Fruit fly (Drosophila melanogaster): Measurements from ENCODE around the gene CG32022.

Gene CG32022

DNA sequence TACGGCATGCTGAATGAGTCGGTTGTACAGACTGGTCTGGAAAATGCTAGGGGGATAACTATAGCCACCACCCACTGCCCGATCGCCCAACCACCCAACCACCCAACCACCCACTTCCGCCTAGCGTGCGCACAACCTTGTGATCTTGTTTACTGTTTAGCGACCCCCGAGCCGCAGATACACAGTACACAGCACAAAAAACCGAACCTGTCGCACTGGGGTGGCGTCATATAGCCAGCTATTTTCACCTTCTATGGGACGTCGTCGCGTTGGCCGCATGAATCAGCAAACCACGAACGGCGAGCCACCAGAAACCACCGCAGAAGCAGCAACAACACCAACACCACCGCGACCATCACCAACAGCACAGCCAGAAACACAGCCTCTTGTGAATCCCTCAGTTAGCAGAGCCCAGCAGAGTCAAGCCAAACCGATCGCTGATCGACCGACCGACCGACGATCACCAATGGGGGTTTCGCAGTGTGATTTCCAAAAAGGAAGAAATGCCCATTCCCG lies 46.0 kb downstream of the CG32022 start (continued):
- no peak for TF ChIP-seq Rx (GFP tag; IDR thresholded peaks at IDR 0.05)
- TF ChIP-seq CG9932 (GFP tag; IDR thresholded peaks at IDR 0.05): peak; percentile 54
- TF ChIP-seq lola (GFP tag; optimal IDR thresholded peaks at IDR 0.05): no peak
- no peak for TF ChIP-seq jigr1 (GFP tag; IDR thresholded peaks at IDR 0.05)
- TF ChIP-seq bab2 (GFP tag; optimal IDR thresholded peaks at IDR 0.05): no peak
- no peak for TF ChIP-seq Lim3 (GFP tag; IDR thresholded peaks at IDR 0.05)
- TF ChIP-seq Meics (GFP tag; optimal IDR thresholded peaks at IDR 0.05): no peak
- no peak for TF ChIP-seq CG9876 (GFP tag; optimal IDR thresholded peaks at IDR 0.05)
- TF ChIP-seq luna (GFP tag; optimal IDR thresholded peaks at IDR 0.05): no peak
- no peak for TF ChIP-seq sim (GFP tag; IDR thresholded peaks at IDR 0.05)
- 0 out of 2 replicates have a peak, but pooled peaks have one; percentile 7 for TF ChIP-seq CG32532 (GFP tag; IDR thresholded peaks at IDR 0.05)
- TF ChIP-seq CG34422 (GFP tag; IDR thresholded peaks at IDR 0.05): no peak
- no peak for TF ChIP-seq CG11504 (tag; optimal IDR thresholded peaks at IDR 0.05)
- TF ChIP-seq CG9437 (GFP tag; optimal IDR thresholded peaks at IDR 0.05): no peak
- 0 out of 2 replicates have a peak, but pooled peaks have one; percentile 18 for TF ChIP-seq CG14441 (GFP tag; IDR thresholded peaks at IDR 0.05)
- no peak for TF ChIP-seq CG12942 (GFP tag; optimal IDR thresholded peaks at IDR 0.05)
- TF ChIP-seq CG12769 (tag; optimal IDR thresholded peaks at IDR 0.05): peak; percentile 99
- 0 out of 2 replicates have a peak, but pooled peaks have one; percentile 10 for TF ChIP-seq CG10321 (GFP tag; IDR thresholded peaks at IDR 0.05)
- no peak for TF ChIP-seq mam (GFP tag; optimal IDR thresholded peaks at IDR 0.05)
- TF ChIP-seq croc (GFP tag; conservative IDR thresholded peaks at IDR 0.05): no peak
- no peak for TF ChIP-seq ara (GFP tag; IDR thresholded peaks at IDR 0.05)
- no peak for TF ChIP-seq zen2 (GFP tag; IDR thresholded peaks at IDR 0.05; ENCODE audit: partially characterized antibody)
- TF ChIP-seq Dbx (GFP tag; IDR thresholded peaks at IDR 0.05): 0 out of 3 replicates have a peak, but pooled peaks have one; percentile 5
- peak; percentile 21 for TF ChIP-seq ERR (GFP tag; optimal IDR thresholded peaks at IDR 0.05)
- TF ChIP-seq Hsf (GFP tag; optimal IDR thresholded peaks at IDR 0.05): no peak
- TF ChIP-seq kay (GFP tag; optimal IDR thresholded peaks at IDR 0.05): no peak
- TF ChIP-seq CG1024 (GFP tag; IDR thresholded peaks at IDR 0.05): no peak
- TF ChIP-seq CG9215 (GFP tag; IDR thresholded peaks at IDR 0.05): 0 out of 2 replicates have a peak, but pooled peaks have one; percentile 29
- no peak for TF ChIP-seq D19A (tag; optimal IDR thresholded peaks at IDR 0.05)
- no peak for TF ChIP-seq CG11696 (GFP tag; IDR thresholded peaks at IDR 0.05)
- no peak for TF ChIP-seq CG6813 (GFP tag; optimal IDR thresholded peaks at IDR 0.05)
- peak; percentile 26 for TF ChIP-seq Hand (GFP tag; optimal IDR thresholded peaks at IDR 0.05)
- peak; percentile 7 for TF ChIP-seq schlank (tag; optimal IDR thresholded peaks at IDR 0.05)

DNA sequence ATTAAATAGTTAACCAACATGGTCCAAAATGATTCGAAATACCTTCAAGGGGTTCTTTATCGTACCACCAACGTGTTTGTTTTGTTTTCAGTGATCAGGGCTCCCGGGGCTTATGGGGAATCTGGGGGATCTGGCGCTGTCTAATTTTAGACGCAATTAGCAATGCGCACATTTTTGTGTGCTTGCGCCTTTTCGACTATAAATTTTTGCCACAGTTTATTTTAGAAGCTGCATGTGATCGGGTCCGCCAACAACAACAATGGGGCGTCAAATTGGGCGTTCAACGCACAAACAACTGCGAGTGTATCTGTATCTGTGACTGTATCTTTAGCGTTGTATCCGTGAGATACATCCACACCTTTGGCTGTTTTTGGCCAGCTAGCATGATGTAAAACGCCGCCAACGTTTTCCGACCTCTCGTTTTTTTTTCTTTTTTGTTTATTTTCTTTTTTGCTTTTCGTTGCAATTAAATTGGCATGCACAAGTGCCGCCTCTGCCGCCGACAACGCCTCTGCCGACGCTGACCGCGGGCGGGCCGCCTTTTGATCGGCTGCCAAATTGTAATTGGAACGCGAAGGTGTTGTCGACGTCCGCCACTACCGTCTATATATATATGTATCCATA lies 47.6 kb downstream of the CG32022 start:
- TF ChIP-seq Hr3 (GFP tag; optimal IDR thresholded peaks at IDR 0.05) (no peak), rib (GFP tag; IDR thresholded peaks at IDR 0.05) (peak; percentile 43; the same call in 1 of the 2 replicates), CG12769 (tag; optimal IDR thresholded peaks at IDR 0.05) (peak; percentile 53), org-1 (GFP tag; optimal IDR thresholded peaks at IDR 0.05) (no peak), CG17359 (tag; optimal IDR thresholded peaks at IDR 0.05) (no peak), Dek (tag; optimal IDR thresholded peaks at IDR 0.05) (no peak), Ada2b (GFP tag; IDR thresholded peaks at IDR 0.05) (no peak), Adf1 (GFP tag; IDR thresholded peaks at IDR 0.05) (peak; percentile 49), salm (tag; optimal IDR thresholded peaks at IDR 0.05) (no peak), CG12942 (GFP tag; optimal IDR thresholded peaks at IDR 0.05) (no peak), Drgx (GFP tag; IDR thresholded peaks at IDR 0.05) (peak; percentile 57), cg (GFP tag; optimal IDR thresholded peaks at IDR 0.05) (peak; percentile 1), hkb (optimal IDR thresholded peaks at IDR 0.05) (no peak), hkb (GFP tag; IDR thresholded peaks at IDR 0.05) (no peak), knrl (GFP tag; IDR thresholded peaks at IDR 0.05; ENCODE audit: partially characterized antibody) (no peak), TFAM (GFP tag; optimal IDR thresholded peaks at IDR 0.05) (no peak), yki (optimal IDR thresholded peaks at IDR 0.05) (no peak), CG6175 (GFP tag; IDR thresholded peaks at IDR 0.05) (no peak), CG8765 (GFP tag; IDR thresholded peaks at IDR 0.05) (peak; percentile 10; the same call in 1 of the 2 replicates), Jarid2 (GFP tag; optimal IDR thresholded peaks at IDR 0.05) (no peak), cwo (GFP tag; optimal IDR thresholded peaks at IDR 0.05) (peak; percentile 7)
